Worm (Caenorhabditis elegans) whole organism, early embryonic: ENCODE data around the gene JC8.4.

Experiments used
- B0310.2 ChIP-seq: sonication (generic microtip); optimal IDR thresholded peaks from 2 replicates; lab custom pipeline; 2016; ENCODE audit warnings: mild to moderate bottlenecking, missing genetic modification characterization, missing compliant biosample characterization
- F13C5.2 ChIP-seq: sonication (generic microtip); optimal IDR thresholded peaks from 2 replicates; lab custom pipeline; 2017; ENCODE audit warnings: mild to moderate bottlenecking, missing genetic modification characterization, inconsistent platforms, missing compliant biosample characterization
- aly-1 ChIP-seq: sonication (generic microtip); optimal IDR thresholded peaks from 2 replicates; lab custom pipeline; 2016; ENCODE audit warnings: missing genetic modification characterization, missing compliant biosample characterization
- ama-1 ChIP-seq: fragments of 150-350 bp; optimal IDR thresholded peaks from 2 replicates; lab custom pipeline; 2014
- ceh-13 ChIP-seq: fragments of 200-800 bp; sonication (Bioruptor generic); optimal IDR thresholded peaks from 2 replicates; lab custom pipeline; 2018; ENCODE audit warnings: mild to moderate bottlenecking, missing genetic modification characterization, missing compliant biosample characterization
- ceh-36 ChIP-seq: sonication (generic microtip); optimal IDR thresholded peaks from 2 replicates; lab custom pipeline; 2016; ENCODE audit warnings: missing genetic modification characterization, inconsistent platforms, missing compliant biosample characterization
- ets-7 ChIP-seq: sonication (generic microtip); optimal IDR thresholded peaks from 2 replicates; lab custom pipeline; 2016; ENCODE audit warnings: missing genotype, missing genetic modification characterization, missing compliant biosample characterization
- flt-1 ChIP-seq: fragments of 200-800 bp; sonication (Bioruptor generic); IDR thresholded peaks from 2 replicates; pipeline ENCODE4 v1.3.6; 2022; ENCODE audit warnings: missing genetic modification characterization, missing compliant biosample characterization
- hmbx-1 ChIP-seq: sonication (generic microtip); optimal IDR thresholded peaks from 2 replicates; lab custom pipeline; 2016; ENCODE audit warnings: mild to moderate bottlenecking, missing genetic modification characterization, missing compliant biosample characterization
- hmg-4 ChIP-seq: fragments of 200-800 bp; sonication (Bioruptor generic); optimal IDR thresholded peaks from 2 replicates; lab custom pipeline; 2018; ENCODE audit warnings: mild to moderate bottlenecking, missing genetic modification characterization, missing compliant biosample characterization
- hnd-1 ChIP-seq: sonication (generic microtip); optimal IDR thresholded peaks from 2 replicates; lab custom pipeline; 2016; ENCODE audit warnings: missing genetic modification characterization, missing compliant biosample characterization
- pes-1 ChIP-seq: fragments of 200-800 bp; sonication (Bioruptor generic); IDR thresholded peaks from 2 replicates; pipeline ENCODE4 v1.3.6; 2022; ENCODE audit warnings: missing genetic modification reagents, missing genetic modification characterization, missing compliant biosample characterization
- scrt-1 ChIP-seq: fragments of 200-800 bp; sonication (Bioruptor generic); IDR thresholded peaks from 2 replicates; pipeline ENCODE4 v1.3.6; 2022; ENCODE audit warnings: missing genetic modification characterization, missing compliant biosample characterization
- sea-1 ChIP-seq: fragments of 200-800 bp; sonication (Bioruptor generic); conservative IDR thresholded peaks from 2 replicates; pipeline ENCODE4 v1.3.6; 2022; ENCODE audit warnings: missing genetic modification characterization, missing compliant biosample characterization
- tbx-11 ChIP-seq: fragments of 200-800 bp; sonication (Bioruptor generic); IDR thresholded peaks from 2 replicates; pipeline ENCODE4 v1.3.6; 2022; ENCODE audit warnings: missing genetic modification characterization, missing compliant biosample characterization
- tbx-37 ChIP-seq: fragments of 200-800 bp; sonication (Bioruptor generic); conservative IDR thresholded peaks from 2 replicates; pipeline ENCODE4 v1.3.6; 2022; ENCODE audit warnings: missing genetic modification reagents, missing genetic modification characterization, missing compliant biosample characterization
- tra-4 ChIP-seq: sonication (generic microtip); optimal IDR thresholded peaks from 2 replicates; lab custom pipeline; 2017; ENCODE audit warnings: missing genetic modification characterization, missing compliant biosample characterization

Gene JC8.4

ce11 chrIV:13231393-13231792 is 12.1 kb upstream of the JC8.4 start:
- peak; percentile 43 for TF ChIP-seq F13C5.2 (tag; lab: Kevin White, UChicago)
- no peak for TF ChIP-seq flt-1 (GFP tag; lab: Robert Waterston, UW)
- TF ChIP-seq tbx-11, result no peak

- TF ChIP-seq tbx-37 (GFP tag; lab: Robert Waterston, UW) (no peak), tbx-11 (no peak), hnd-1 (no peak)
These were observed 7.0 kb upstream of the JC8.4 start, which contains the start of gene pwp-1 for ce11 chrIV:13236485-13236884. TSS of gene pwp-1 (minus strand) at chrIV:13236585.

ce11 chrIV:13238943-13239861 is 4.3 kb upstream of the JC8.4 start, which contains the start of gene tag-115:
TSS of gene tag-115 (minus strand) at chrIV:13239414.
- TF ChIP-seq hnd-1 (no peak), ama-1 (no peak), aly-1 (no peak), ets-7 (tag; lab: Kevin White, UChicago) (no peak), hmbx-1 (tag; lab: Kevin White, UChicago) (no peak), flt-1 (GFP tag; lab: Robert Waterston, UW) (no peak), tra-4 (no peak), ceh-36 (tag; lab: Kevin White, UChicago) (no peak), B0310.2 (tag; lab: Kevin White, UChicago) (no peak), tbx-11 (no peak), hmg-4 (GFP tag; lab: Kevin White, UChicago) (no peak), tbx-37 (GFP tag; lab: Robert Waterston, UW) (no peak), pes-1 (GFP tag; lab: Robert Waterston, UW) (no peak)

ce11 chrIV:13240078-13240841 is 3.2 kb upstream of the JC8.4 start, which contains the start of gene rpl-12:
TSS of gene rpl-12 (minus strand) at chrIV:13240651.
- TF ChIP-seq pes-1 (GFP tag; lab: Robert Waterston, UW) (peak; percentile 65), ceh-36 (tag; lab: Kevin White, UChicago) (peak; percentile 37), tra-4 (no peak), sea-1 (GFP tag; lab: Robert Waterston, UW) (peak; percentile 61; the same call in 1 of the 2 replicates), F13C5.2 (tag; lab: Kevin White, UChicago) (peak; percentile 92), hmg-4 (GFP tag; lab: Kevin White, UChicago) (peak; percentile 72), hmbx-1 (tag; lab: Kevin White, UChicago) (no peak), flt-1 (GFP tag; lab: Robert Waterston, UW) (peak; percentile 44; the same call in 1 of the 2 replicates), tbx-37 (GFP tag; lab: Robert Waterston, UW) (peak; percentile 27; the same call in 1 of the 2 replicates), tbx-11 (peak; percentile 47; the same call in 1 of the 2 replicates), scrt-1 (no peak), B0310.2 (tag; lab: Kevin White, UChicago) (no peak), ama-1 (no peak), hnd-1 (no peak), aly-1 (no peak)

- TF ChIP-seq B0310.2 (tag; lab: Kevin White, UChicago) (no peak), ets-7 (tag; lab: Kevin White, UChicago) (no peak), hmg-4 (GFP tag; lab: Kevin White, UChicago) (no peak), ceh-36 (tag; lab: Kevin White, UChicago) (no peak), tra-4 (no peak), tbx-37 (GFP tag; lab: Robert Waterston, UW) (no peak), hnd-1 (no peak), F13C5.2 (tag; lab: Kevin White, UChicago) (no peak), sea-1 (GFP tag; lab: Robert Waterston, UW) (no peak), hmbx-1 (tag; lab: Kevin White, UChicago) (no peak), flt-1 (GFP tag; lab: Robert Waterston, UW) (no peak), ama-1 (no peak), aly-1 (no peak), tbx-11 (no peak), ceh-13 (no peak), scrt-1 (no peak)
These were observed 2.7 kb upstream of the JC8.4 start, which contains the start of gene lin-54 for ce11 chrIV:13240842-13241143. TSS of gene lin-54 (plus strand) at chrIV:13241044.

- TF ChIP-seq ceh-36 (tag; lab: Kevin White, UChicago) (no peak), tra-4 (no peak), F13C5.2 (tag; lab: Kevin White, UChicago) (no peak), scrt-1 (no peak), hnd-1 (no peak), ama-1 (no peak), sea-1 (GFP tag; lab: Robert Waterston, UW) (no peak), tbx-11 (no peak), hmg-4 (GFP tag; lab: Kevin White, UChicago) (no peak)
These were observed 2.1 kb upstream of the JC8.4 start for ce11 chrIV:13241340-13241739.

- TF ChIP-seq hnd-1 (no peak), hmg-4 (GFP tag; lab: Kevin White, UChicago) (no peak), scrt-1 (0 out of 2 replicates have a peak, but pooled peaks have one; percentile 7), F13C5.2 (tag; lab: Kevin White, UChicago) (no peak), tbx-11 (no peak), ceh-13 (no peak)
These were observed 549 bp downstream of the JC8.4 start, which contains the start of gene cox-11 for ce11 chrIV:13244024-13244423. TSS of gene cox-11 (plus strand) at chrIV:13244324.
